Fruit fly (Drosophila melanogaster) whole organism: Measurements from ENCODE around the gene Pomp.

Source experiments
- CG8478 ChIP-seq: fragments of >200 bp; optimal IDR thresholded peaks from 2 replicates; lab custom pipeline; 2018; ENCODE audit warnings: inconsistent platforms
- Dll ChIP-seq: fragments of >200 bp; optimal IDR thresholded peaks from 2 replicates; lab custom pipeline; 2017
- EcR ChIP-seq, 2 experiments: fragments of >200 bp; optimal IDR thresholded peaks; 2 replicates each; lab custom pipeline; 2017; ENCODE audit warnings: missing biosample characterization in 2 of 2, missing genetic modification characterization in 2 of 2, missing genetic modification reagents in 2 of 2
- pan ChIP-seq: fragments of >200 bp; optimal IDR thresholded peaks from 2 replicates; lab custom pipeline; 2017
- psq ChIP-seq: fragments of >200 bp; optimal IDR thresholded peaks from 2 replicates; lab custom pipeline; 2017
- usp ChIP-seq: fragments of >200 bp; optimal IDR thresholded peaks from 2 replicates; lab custom pipeline; 2017; ENCODE audit warnings: missing biosample characterization, missing genetic modification characterization, mixed read lengths

Pomp gene

dm6 chr2L:20831060-20831459 lies 43.6 kb downstream of the Pomp start, which contains the start of gene CG31674:
Gene CG31674, plus strand, starts transcription at chr2L:20831262.
- no peak for TF ChIP-seq EcR (GFP tag; optimal IDR thresholded peaks at IDR 0.05; lab: Kevin White, UChicago)
- no peak for TF ChIP-seq Dll

DNA sequence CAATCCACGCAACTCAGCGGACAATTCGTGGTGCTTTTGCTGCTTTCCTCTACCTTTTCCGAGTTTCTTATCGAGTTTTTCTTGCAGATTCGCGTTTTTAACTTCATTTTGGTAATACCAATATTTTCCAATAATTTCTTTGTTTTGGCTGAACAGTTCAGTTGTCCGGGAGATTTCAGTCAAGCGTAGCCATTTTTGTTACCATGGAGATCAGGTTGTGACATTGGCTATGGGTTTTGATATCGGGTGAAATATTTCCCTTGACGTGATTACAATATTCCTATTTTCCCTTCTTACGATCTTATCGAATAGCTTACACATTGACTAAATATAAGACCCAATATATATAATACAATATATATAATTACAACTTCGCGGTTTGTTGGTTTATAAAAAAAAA lies 48.0 kb downstream of the Pomp start, which contains the start of gene Oseg5:
Gene Oseg5, minus strand, starts transcription at position 340 of the 400 bp plus-strand sequence.
- TF ChIP-seq Dll: no peak
- TF ChIP-seq EcR (GFP tag; optimal IDR thresholded peaks at IDR 0.05; lab: Kevin White, UChicago): no peak
- no peak for TF ChIP-seq pan (lab: Kevin White, UChicago)
- no peak for TF ChIP-seq psq (lab: Kevin White, UChicago)
- no peak for TF ChIP-seq usp (GFP tag; lab: Kevin White, UChicago)
- TF ChIP-seq CG8478 (lab: Kevin White, UChicago): no peak

dm6 chr2L:20837885-20838284 lies 50.4 kb downstream of the Pomp start, which contains the start of gene Spn38F:
Gene Spn38F, minus strand, starts transcription at chr2L:20837985.
- TF ChIP-seq CG8478 (lab: Kevin White, UChicago) (no peak), pan (lab: Kevin White, UChicago) (no peak), Dll (no peak), EcR (GFP tag; optimal IDR thresholded peaks at IDR 0.05; lab: Kevin White, UChicago) (no peak), usp (GFP tag; lab: Kevin White, UChicago) (no peak), psq (lab: Kevin White, UChicago) (no peak)
